Worm (Caenorhabditis elegans): ENCODE data around the gene msp-78.

DNA sequence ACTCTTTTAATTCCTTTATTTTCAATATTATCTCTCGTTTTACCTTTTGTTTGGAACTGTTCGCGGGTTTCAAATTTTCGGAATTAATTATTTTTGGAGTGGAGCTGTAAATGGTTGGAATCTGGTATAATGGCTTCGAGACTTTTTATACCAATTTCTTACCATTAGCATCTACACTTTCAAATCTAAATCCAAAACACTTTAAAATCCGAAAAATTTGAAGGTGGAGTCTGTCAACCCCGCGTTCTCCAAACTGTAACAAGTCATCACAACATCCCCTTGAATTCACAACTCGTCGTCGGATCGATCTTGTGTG, 12.5 kb upstream of the msp-78 start, which contains the start of gene nhr-97:
- TF ChIP-seq ref-1 (GFP tag; conservative IDR thresholded peaks at IDR 0.05) (no peak), ztf-29 (GFP tag; IDR thresholded peaks at IDR 0.05) (no peak)

Data from whole organism, midembryonic.